Worm (Caenorhabditis elegans) whole organism, L3 larva: Measurements from ENCODE around the gene immt-1.

Experiments used
- ZK546.5 ChIP-seq: sonication (generic microtip); optimal IDR thresholded peaks from 2 replicates; lab custom pipeline; 2017; ENCODE audit warnings: missing biosample characterization, missing genetic modification characterization
- aly-2 ChIP-seq: fragments of 150-350 bp; optimal IDR thresholded peaks from 2 replicates; lab custom pipeline; 2014; ENCODE audit warnings: missing biosample characterization, missing genetic modification characterization
- ama-1 ChIP-seq: fragments of 150-350 bp; optimal IDR thresholded peaks from 2 replicates; lab custom pipeline; 2018
- ceh-28 ChIP-seq: fragments of 150-350 bp; optimal IDR thresholded peaks from 2 replicates; lab custom pipeline; 2014; ENCODE audit warnings: missing biosample characterization, missing genetic modification reagents, missing genetic modification characterization
- ceh-82 ChIP-seq: fragments of 150-350 bp; optimal IDR thresholded peaks from 2 replicates; lab custom pipeline; 2014; ENCODE audit warnings: missing biosample characterization, missing genetic modification characterization
- ceh-9 ChIP-seq: sonication (generic microtip); optimal IDR thresholded peaks from 2 replicates; lab custom pipeline; 2018; ENCODE audit warnings: missing biosample characterization, missing genetic modification characterization
- daf-12 ChIP-seq: fragments of 150-350 bp; optimal IDR thresholded peaks from 2 replicates; lab custom pipeline; 2014; ENCODE audit warnings: missing biosample characterization, missing genetic modification reagents, missing genetic modification characterization
- egl-27 ChIP-seq: sonication (generic microtip); optimal IDR thresholded peaks from 4 replicates; lab custom pipeline; 2017; ENCODE audit warnings: missing biosample characterization, missing genetic modification reagents, missing genetic modification characterization
- egl-5 ChIP-seq: fragments of 150-350 bp; optimal IDR thresholded peaks from 2 replicates; lab custom pipeline; 2017; ENCODE audit warnings: missing biosample characterization, missing genetic modification reagents, missing genetic modification characterization, inconsistent platforms
- elt-1 ChIP-seq: fragments of 150-350 bp; optimal IDR thresholded peaks from 2 replicates; lab custom pipeline; 2014; ENCODE audit warnings: missing biosample characterization, missing genetic modification characterization
- elt-2 ChIP-seq: sonication (generic microtip); optimal IDR thresholded peaks from 2 replicates; lab custom pipeline; 2016; ENCODE audit warnings: missing genetic modification reagents, mild to moderate bottlenecking, missing genetic modification characterization, missing compliant biosample characterization
- fkh-10 ChIP-seq: sonication (generic microtip); optimal IDR thresholded peaks from 2 replicates; lab custom pipeline; 2017; ENCODE audit warnings: missing biosample characterization, missing genetic modification reagents, missing genetic modification characterization
- fos-1 ChIP-seq: fragments of 150-350 bp; optimal IDR thresholded peaks from 2 replicates; lab custom pipeline; 2014; ENCODE audit warnings: missing biosample characterization, missing genetic modification characterization
- hmg-11 ChIP-seq: sonication (generic microtip); optimal IDR thresholded peaks from 2 replicates; lab custom pipeline; 2016; ENCODE audit warnings: missing genetic modification characterization, missing compliant biosample characterization
- jun-1 ChIP-seq: fragments of 150-350 bp; optimal IDR thresholded peaks from 2 replicates; lab custom pipeline; 2014; ENCODE audit warnings: missing biosample characterization, missing genetic modification reagents, missing genetic modification characterization
- lin-15B ChIP-seq: fragments of 150-350 bp; optimal IDR thresholded peaks from 2 replicates; lab custom pipeline; 2014; ENCODE audit warnings: missing biosample characterization, missing genetic modification characterization
- lin-39 ChIP-seq: fragments of 150-350 bp; optimal IDR thresholded peaks from 2 replicates; lab custom pipeline; 2018; ENCODE audit warnings: missing biosample characterization, missing genetic modification reagents, missing genetic modification characterization
- mdl-1 ChIP-seq: fragments of 150-350 bp; optimal IDR thresholded peaks from 2 replicates; lab custom pipeline; 2014; ENCODE audit warnings: missing biosample characterization, missing genetic modification characterization
- mml-1 ChIP-seq: fragments of 150-350 bp; sonication (generic microtip); optimal IDR thresholded peaks from 3 replicates; lab custom pipeline; 2014; ENCODE audit warnings: missing biosample characterization, missing genetic modification characterization
- nfya-1 ChIP-seq: sonication (generic microtip); optimal IDR thresholded peaks from 2 replicates; lab custom pipeline; 2017; ENCODE audit warnings: missing genetic modification characterization, mild to moderate bottlenecking, missing compliant biosample characterization, antibody characterized with exemption, moderate library complexity; ENCODE audit not compliant: insufficient read depth
- nhr-11 ChIP-seq: fragments of 150-350 bp; optimal IDR thresholded peaks from 2 replicates; lab custom pipeline; 2014; ENCODE audit warnings: missing biosample characterization, missing genetic modification characterization
- nhr-12 ChIP-seq: fragments of 150-350 bp; optimal IDR thresholded peaks from 2 replicates; lab custom pipeline; 2014; ENCODE audit warnings: missing biosample characterization, missing genetic modification characterization
- nhr-23 ChIP-seq: fragments of 150-350 bp; optimal IDR thresholded peaks from 2 replicates; lab custom pipeline; 2014; ENCODE audit warnings: missing biosample characterization, missing genetic modification reagents, missing genetic modification characterization
- nhr-237 ChIP-seq: fragments of 150-350 bp; optimal IDR thresholded peaks from 2 replicates; lab custom pipeline; 2014; ENCODE audit warnings: missing biosample characterization, missing genetic modification characterization
- nhr-25 ChIP-seq: sonication (generic microtip); optimal IDR thresholded peaks from 2 replicates; lab custom pipeline; 2017; ENCODE audit warnings: missing biosample characterization, missing genetic modification characterization
- nhr-43 ChIP-seq: sonication (generic microtip); optimal IDR thresholded peaks from 2 replicates; lab custom pipeline; 2016; ENCODE audit warnings: mild to moderate bottlenecking, missing genetic modification characterization, missing compliant biosample characterization; ENCODE audit not compliant: poor library complexity, severe bottlenecking
- nhr-77 ChIP-seq: fragments of 150-350 bp; optimal IDR thresholded peaks from 2 replicates; lab custom pipeline; 2014; ENCODE audit warnings: missing biosample characterization, missing genetic modification characterization
- pha-4 ChIP-seq: fragments of 150-350 bp; optimal IDR thresholded peaks from 2 replicates; lab custom pipeline; 2014; ENCODE audit warnings: missing biosample characterization, missing genetic modification reagents, missing genetic modification characterization
- pqm-1 ChIP-seq: fragments of 150-350 bp; optimal IDR thresholded peaks from 2 replicates; lab custom pipeline; 2017; ENCODE audit warnings: missing biosample characterization, missing genetic modification characterization, inconsistent platforms
- skn-1 ChIP-seq: fragments of 150-350 bp; optimal IDR thresholded peaks from 2 replicates; lab custom pipeline; 2014; ENCODE audit warnings: missing biosample characterization, missing genetic modification characterization
- snpc-4 ChIP-seq: fragments of 150-350 bp; optimal IDR thresholded peaks from 2 replicates; lab custom pipeline; 2014; ENCODE audit warnings: missing biosample characterization, missing genetic modification characterization
- tbx-2 ChIP-seq: sonication (generic microtip); optimal IDR thresholded peaks from 2 replicates; lab custom pipeline; 2016; ENCODE audit warnings: mild to moderate bottlenecking, missing genetic modification characterization, missing compliant biosample characterization
- unc-39 ChIP-seq: sonication (generic microtip); optimal IDR thresholded peaks from 4 replicates; lab custom pipeline; 2017; ENCODE audit warnings: missing biosample characterization, missing genetic modification characterization
- zag-1 ChIP-seq: fragments of 150-350 bp; optimal IDR thresholded peaks from 2 replicates; lab custom pipeline; 2014; ENCODE audit warnings: missing biosample characterization, missing genetic modification characterization
- ztf-11 ChIP-seq: fragments of 150-350 bp; optimal IDR thresholded peaks from 2 replicates; lab custom pipeline; 2014; ENCODE audit warnings: missing biosample characterization, missing genetic modification characterization
- ztf-4 ChIP-seq: fragments of 150-350 bp; optimal IDR thresholded peaks from 2 replicates; lab custom pipeline; 2014; ENCODE audit warnings: missing biosample characterization, missing genetic modification characterization

immt-1 gene

ce11 chrX:2687174-2687573 is at the start of gene immt-1:
Gene immt-1, minus strand, starts transcription at chrX:2687184.
- TF ChIP-seq nhr-237 (tag; lab: Kevin White, UChicago), result no peak
- TF ChIP-seq mdl-1, result no peak
- no peak for TF ChIP-seq ztf-4 (tag; lab: Kevin White, UChicago)
- TF ChIP-seq tbx-2 (tag; lab: Kevin White, UChicago), result no peak
- peak; percentile 72 for TF ChIP-seq lin-15B
- peak; percentile 85 for TF ChIP-seq nhr-25 (tag; lab: Kevin White, UChicago)
- no peak for TF ChIP-seq aly-2 (tag; lab: Kevin White, UChicago)
- peak; percentile 46 for TF ChIP-seq hmg-11 (tag; lab: Kevin White, UChicago)
- TF ChIP-seq daf-12 (tag; lab: Kevin White, UChicago), result no peak
- TF ChIP-seq skn-1 (tag; lab: Kevin White, UChicago), result no peak
- peak; percentile 35 for TF ChIP-seq nhr-43
- TF ChIP-seq ceh-9, result no peak
- peak; percentile 15 for TF ChIP-seq egl-5 (tag; lab: Kevin White, UChicago)
- TF ChIP-seq pha-4 (tag; lab: Kevin White, UChicago), result peak; percentile 95
- TF ChIP-seq zag-1 (tag; lab: Kevin White, UChicago), result no peak
- peak; percentile 87 for TF ChIP-seq lin-39 (tag; lab: Kevin White, UChicago)
- TF ChIP-seq jun-1, result peak; percentile 20
- TF ChIP-seq ceh-28, result peak; percentile 2
- peak; percentile 67 for TF ChIP-seq elt-2 (tag; lab: Kevin White, UChicago)
- TF ChIP-seq snpc-4 (tag; lab: Kevin White, UChicago), result peak; percentile 85
- TF ChIP-seq egl-27, result no peak
- no peak for TF ChIP-seq ztf-11
- peak; percentile 63 for TF ChIP-seq pqm-1 (tag; lab: Kevin White, UChicago)
- no peak for TF ChIP-seq mml-1 (tag; lab: Kevin White, UChicago)
- TF ChIP-seq nhr-12 (tag; lab: Kevin White, UChicago), result no peak
- peak; percentile 76 for TF ChIP-seq nhr-23 (tag; lab: Kevin White, UChicago)
- no peak for TF ChIP-seq ceh-82 (tag; lab: Kevin White, UChicago)
- no peak for TF ChIP-seq ama-1 (lab: Kevin White, UChicago)
- no peak for TF ChIP-seq fkh-10 (GFP tag; lab: Kevin White, UChicago)
- no peak for TF ChIP-seq unc-39
- peak; percentile 82 for TF ChIP-seq nfya-1 (tag; lab: Kevin White, UChicago)
- no peak for TF ChIP-seq nhr-77
- TF ChIP-seq, all 47 proteins: peak for 14

DNA sequence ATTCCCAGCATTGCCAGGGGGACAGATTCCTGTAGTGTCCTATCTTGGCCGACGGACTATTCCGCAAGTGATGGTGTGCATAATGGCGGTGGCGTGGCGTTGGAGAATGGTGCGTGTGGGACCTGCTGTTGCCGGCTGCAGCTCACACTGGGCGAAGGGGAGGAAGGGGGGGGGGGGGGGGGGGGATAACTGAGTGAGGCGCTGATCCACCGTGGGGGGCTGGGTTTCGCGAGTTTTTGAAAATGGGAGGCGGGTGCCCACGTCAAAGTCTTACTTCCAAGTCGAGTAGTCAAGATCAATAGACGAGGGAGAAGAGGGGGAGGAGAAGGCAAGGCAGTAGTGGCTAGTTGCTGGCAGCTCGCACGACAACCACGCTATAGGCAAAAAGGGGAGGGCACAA is 44.4 kb upstream of the immt-1 start:
- TF ChIP-seq zag-1 (tag; lab: Kevin White, UChicago) (no peak), nhr-77 (no peak), nhr-12 (tag; lab: Kevin White, UChicago) (no peak), nfya-1 (tag; lab: Kevin White, UChicago) (peak; percentile 37), pha-4 (tag; lab: Kevin White, UChicago) (no peak), hmg-11 (tag; lab: Kevin White, UChicago) (peak; percentile 28), ZK546.5 (no peak), egl-5 (tag; lab: Kevin White, UChicago) (no peak), ztf-11 (no peak), ceh-9 (no peak), fos-1 (tag; lab: Kevin White, UChicago) (no peak)

- TF ChIP-seq ztf-4 (tag; lab: Kevin White, UChicago) (no peak), fkh-10 (GFP tag; lab: Kevin White, UChicago) (peak; percentile 28)
These were observed 42.9 kb upstream of the immt-1 start for ce11 chrX:2729857-2730256.

ce11 chrX:2727681-2728080 is 40.7 kb upstream of the immt-1 start:
- TF ChIP-seq nhr-11 (tag; lab: Kevin White, UChicago) (no peak), mdl-1 (no peak), fkh-10 (GFP tag; lab: Kevin White, UChicago) (peak; percentile 52)

DNA sequence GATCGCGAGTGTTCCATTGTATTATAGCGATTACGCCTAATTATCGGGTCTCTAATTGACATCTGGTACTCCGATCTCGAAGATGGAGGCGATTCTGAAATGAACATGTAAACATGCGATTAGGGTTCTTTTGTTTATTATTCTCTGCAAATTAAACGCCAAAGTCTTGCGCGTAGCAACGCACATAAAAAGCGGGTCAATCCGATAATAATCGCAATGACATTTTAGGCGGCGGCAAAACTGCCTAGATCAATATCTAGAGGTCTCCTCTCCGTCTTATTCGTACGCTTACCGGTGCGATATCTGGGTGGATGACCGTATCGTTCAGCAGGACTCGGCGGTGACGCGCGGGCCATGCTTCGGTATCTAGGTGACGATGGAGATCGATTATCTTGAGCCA is 26.0 kb upstream of the immt-1 start:
- peak; percentile 68 for TF ChIP-seq nhr-23 (tag; lab: Kevin White, UChicago)
- peak; percentile 42 for TF ChIP-seq nhr-25 (tag; lab: Kevin White, UChicago)
- no peak for TF ChIP-seq tbx-2 (tag; lab: Kevin White, UChicago)
- peak; percentile 84 for TF ChIP-seq elt-1 (tag; lab: Kevin White, UChicago)
